Worm (Caenorhabditis elegans) whole organism, L3 larva: Measurements from ENCODE around the gene H35B03.2.
A peak's percentile ranks its signal among the peaks of the same experiment; 100 is the strongest.

Experiments
- R02D3.7 ChIP-seq: fragments of 150-350 bp; optimal IDR thresholded peaks from 2 replicates; lab custom pipeline; 2014; ENCODE audit warnings: missing biosample characterization, missing genetic modification characterization
- ZK546.5 ChIP-seq: sonication (generic microtip); optimal IDR thresholded peaks from 2 replicates; lab custom pipeline; 2017; ENCODE audit warnings: missing biosample characterization, missing genetic modification characterization
- aly-2 ChIP-seq: fragments of 150-350 bp; optimal IDR thresholded peaks from 2 replicates; lab custom pipeline; 2014; ENCODE audit warnings: missing biosample characterization, missing genetic modification characterization
- ama-1 ChIP-seq: fragments of 150-350 bp; optimal IDR thresholded peaks from 2 replicates; lab custom pipeline; 2018
- ceh-16 ChIP-seq: sonication (generic microtip); optimal IDR thresholded peaks from 2 replicates; lab custom pipeline; 2017; ENCODE audit warnings: missing biosample characterization, missing genetic modification characterization
- ceh-28 ChIP-seq: fragments of 150-350 bp; optimal IDR thresholded peaks from 2 replicates; lab custom pipeline; 2014; ENCODE audit warnings: missing biosample characterization, missing genetic modification reagents, missing genetic modification characterization
- ceh-82 ChIP-seq: fragments of 150-350 bp; optimal IDR thresholded peaks from 2 replicates; lab custom pipeline; 2014; ENCODE audit warnings: missing biosample characterization, missing genetic modification characterization
- ceh-9 ChIP-seq: sonication (generic microtip); optimal IDR thresholded peaks from 2 replicates; lab custom pipeline; 2018; ENCODE audit warnings: missing biosample characterization, missing genetic modification characterization
- daf-12 ChIP-seq: fragments of 150-350 bp; optimal IDR thresholded peaks from 2 replicates; lab custom pipeline; 2014; ENCODE audit warnings: missing biosample characterization, missing genetic modification reagents, missing genetic modification characterization
- egl-27 ChIP-seq: sonication (generic microtip); optimal IDR thresholded peaks from 4 replicates; lab custom pipeline; 2017; ENCODE audit warnings: missing biosample characterization, missing genetic modification reagents, missing genetic modification characterization
- egl-5 ChIP-seq: fragments of 150-350 bp; optimal IDR thresholded peaks from 2 replicates; lab custom pipeline; 2017; ENCODE audit warnings: missing biosample characterization, missing genetic modification reagents, missing genetic modification characterization, inconsistent platforms
- elt-1 ChIP-seq: fragments of 150-350 bp; optimal IDR thresholded peaks from 2 replicates; lab custom pipeline; 2014; ENCODE audit warnings: missing biosample characterization, missing genetic modification characterization
- elt-2 ChIP-seq: sonication (generic microtip); optimal IDR thresholded peaks from 2 replicates; lab custom pipeline; 2016; ENCODE audit warnings: missing genetic modification reagents, mild to moderate bottlenecking, missing genetic modification characterization, missing compliant biosample characterization
- elt-3 ChIP-seq, 3 experiments: fragments of 150-350 bp in 1 of 3; sonication (generic microtip) in 2 of 3; optimal IDR thresholded peaks; 2 replicates in 2 of 3; 4 replicates in 1 of 3; lab custom pipeline; 2014 to 2017; ENCODE audit warnings: missing biosample characterization in 3 of 3, missing genetic modification characterization in 3 of 3
- eor-1 ChIP-seq, 2 experiments: fragments of 150-350 bp; optimal IDR thresholded peaks; 2 replicates each; lab custom pipeline; 2014 to 2018; ENCODE audit warnings: missing biosample characterization in 2 of 2, missing genetic modification characterization in 2 of 2
- fkh-10 ChIP-seq: sonication (generic microtip); optimal IDR thresholded peaks from 2 replicates; lab custom pipeline; 2017; ENCODE audit warnings: missing biosample characterization, missing genetic modification reagents, missing genetic modification characterization
- fkh-2 ChIP-seq: fragments of 150-350 bp; optimal IDR thresholded peaks from 2 replicates; lab custom pipeline; 2014; ENCODE audit warnings: missing biosample characterization, missing genetic modification reagents, missing genetic modification characterization
- fos-1 ChIP-seq: fragments of 150-350 bp; optimal IDR thresholded peaks from 2 replicates; lab custom pipeline; 2014; ENCODE audit warnings: missing biosample characterization, missing genetic modification characterization
- hmg-11 ChIP-seq: sonication (generic microtip); optimal IDR thresholded peaks from 2 replicates; lab custom pipeline; 2016; ENCODE audit warnings: missing genetic modification characterization, missing compliant biosample characterization
- jun-1 ChIP-seq: fragments of 150-350 bp; optimal IDR thresholded peaks from 2 replicates; lab custom pipeline; 2014; ENCODE audit warnings: missing biosample characterization, missing genetic modification reagents, missing genetic modification characterization
- lin-15B ChIP-seq: fragments of 150-350 bp; optimal IDR thresholded peaks from 2 replicates; lab custom pipeline; 2014; ENCODE audit warnings: missing biosample characterization, missing genetic modification characterization
- lin-39 ChIP-seq: fragments of 150-350 bp; optimal IDR thresholded peaks from 2 replicates; lab custom pipeline; 2018; ENCODE audit warnings: missing biosample characterization, missing genetic modification reagents, missing genetic modification characterization
- lsy-12 ChIP-seq: sonication (generic microtip); optimal IDR thresholded peaks from 2 replicates; lab custom pipeline; 2016; ENCODE audit warnings: mild to moderate bottlenecking, missing genetic modification characterization, missing compliant biosample characterization
- mdl-1 ChIP-seq: fragments of 150-350 bp; optimal IDR thresholded peaks from 2 replicates; lab custom pipeline; 2014; ENCODE audit warnings: missing biosample characterization, missing genetic modification characterization
- mml-1 ChIP-seq: fragments of 150-350 bp; sonication (generic microtip); optimal IDR thresholded peaks from 3 replicates; lab custom pipeline; 2014; ENCODE audit warnings: missing biosample characterization, missing genetic modification characterization
- nfya-1 ChIP-seq: sonication (generic microtip); optimal IDR thresholded peaks from 2 replicates; lab custom pipeline; 2017; ENCODE audit warnings: missing genetic modification characterization, mild to moderate bottlenecking, missing compliant biosample characterization, antibody characterized with exemption, moderate library complexity; ENCODE audit not compliant: insufficient read depth
- nhr-11 ChIP-seq: fragments of 150-350 bp; optimal IDR thresholded peaks from 2 replicates; lab custom pipeline; 2014; ENCODE audit warnings: missing biosample characterization, missing genetic modification characterization
- nhr-12 ChIP-seq: fragments of 150-350 bp; optimal IDR thresholded peaks from 2 replicates; lab custom pipeline; 2014; ENCODE audit warnings: missing biosample characterization, missing genetic modification characterization
- nhr-23 ChIP-seq: fragments of 150-350 bp; optimal IDR thresholded peaks from 2 replicates; lab custom pipeline; 2014; ENCODE audit warnings: missing biosample characterization, missing genetic modification reagents, missing genetic modification characterization
- nhr-237 ChIP-seq: fragments of 150-350 bp; optimal IDR thresholded peaks from 2 replicates; lab custom pipeline; 2014; ENCODE audit warnings: missing biosample characterization, missing genetic modification characterization
- nhr-25 ChIP-seq: sonication (generic microtip); optimal IDR thresholded peaks from 2 replicates; lab custom pipeline; 2017; ENCODE audit warnings: missing biosample characterization, missing genetic modification characterization
- nhr-28 ChIP-seq: fragments of 150-350 bp; optimal IDR thresholded peaks from 2 replicates; lab custom pipeline; 2014; ENCODE audit warnings: missing biosample characterization, missing genetic modification characterization
- nhr-43 ChIP-seq: sonication (generic microtip); optimal IDR thresholded peaks from 2 replicates; lab custom pipeline; 2016; ENCODE audit warnings: mild to moderate bottlenecking, missing genetic modification characterization, missing compliant biosample characterization; ENCODE audit not compliant: poor library complexity, severe bottlenecking
- nhr-67 ChIP-seq: fragments of 150-350 bp; optimal IDR thresholded peaks from 2 replicates; lab custom pipeline; 2014; ENCODE audit warnings: missing biosample characterization, missing genetic modification characterization
- nhr-76 ChIP-seq: fragments of 150-350 bp; sonication (generic microtip); optimal IDR thresholded peaks from 5 replicates; lab custom pipeline; 2014; ENCODE audit warnings: missing biosample characterization, missing genetic modification characterization
- nhr-77 ChIP-seq: fragments of 150-350 bp; optimal IDR thresholded peaks from 2 replicates; lab custom pipeline; 2014; ENCODE audit warnings: missing biosample characterization, missing genetic modification characterization
- pha-4 ChIP-seq: fragments of 150-350 bp; optimal IDR thresholded peaks from 2 replicates; lab custom pipeline; 2014; ENCODE audit warnings: missing biosample characterization, missing genetic modification reagents, missing genetic modification characterization
- pqm-1 ChIP-seq: fragments of 150-350 bp; optimal IDR thresholded peaks from 2 replicates; lab custom pipeline; 2017; ENCODE audit warnings: missing biosample characterization, missing genetic modification characterization, inconsistent platforms
- sea-2 ChIP-seq: fragments of 150-350 bp; sonication (generic microtip); optimal IDR thresholded peaks from 4 replicates; lab custom pipeline; 2014; ENCODE audit warnings: missing biosample characterization, missing genetic modification reagents, missing genetic modification characterization
- skn-1 ChIP-seq: fragments of 150-350 bp; optimal IDR thresholded peaks from 2 replicates; lab custom pipeline; 2014; ENCODE audit warnings: missing biosample characterization, missing genetic modification characterization
- snpc-4 ChIP-seq: fragments of 150-350 bp; optimal IDR thresholded peaks from 2 replicates; lab custom pipeline; 2014; ENCODE audit warnings: missing biosample characterization, missing genetic modification characterization
- tbx-2 ChIP-seq: sonication (generic microtip); optimal IDR thresholded peaks from 2 replicates; lab custom pipeline; 2016; ENCODE audit warnings: mild to moderate bottlenecking, missing genetic modification characterization, missing compliant biosample characterization
- unc-39 ChIP-seq: sonication (generic microtip); optimal IDR thresholded peaks from 4 replicates; lab custom pipeline; 2017; ENCODE audit warnings: missing biosample characterization, missing genetic modification characterization
- unc-62 ChIP-seq: fragments of 150-350 bp; sonication (generic microtip); optimal IDR thresholded peaks from 4 replicates; lab custom pipeline; 2014; ENCODE audit warnings: missing biosample characterization, missing genetic modification reagents, missing genetic modification characterization
- zag-1 ChIP-seq: fragments of 150-350 bp; optimal IDR thresholded peaks from 2 replicates; lab custom pipeline; 2014; ENCODE audit warnings: missing biosample characterization, missing genetic modification characterization
- ztf-11 ChIP-seq: fragments of 150-350 bp; optimal IDR thresholded peaks from 2 replicates; lab custom pipeline; 2014; ENCODE audit warnings: missing biosample characterization, missing genetic modification characterization
- ztf-4 ChIP-seq: fragments of 150-350 bp; optimal IDR thresholded peaks from 2 replicates; lab custom pipeline; 2014; ENCODE audit warnings: missing biosample characterization, missing genetic modification characterization

The H35B03.2 gene

DNA sequence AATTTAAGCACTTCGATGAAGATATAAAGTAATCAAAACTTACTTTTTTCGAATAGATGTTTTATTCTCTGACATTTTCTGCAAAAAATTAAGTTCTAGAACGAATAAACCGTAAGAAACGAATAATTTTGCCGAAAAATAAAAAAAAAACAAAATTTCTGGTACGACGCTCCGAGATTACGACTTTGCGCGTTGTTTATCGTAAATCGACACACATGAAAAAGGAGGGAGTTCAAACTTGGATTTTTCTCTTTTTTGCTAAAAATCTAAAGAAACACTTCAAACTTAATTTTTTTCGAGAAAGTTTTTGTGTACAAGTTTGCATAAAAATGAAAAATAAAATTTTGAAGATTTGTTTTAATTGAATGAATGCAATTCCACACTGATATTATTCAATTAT, at the start of gene H35B03.2:
Gene H35B03.2, minus strand, starts transcription at position 78 of the 400 bp plus-strand sequence.
- TF ChIP-seq hmg-11 (tag; lab: Kevin White, UChicago) (peak; percentile 23), nhr-28 (tag; lab: Kevin White, UChicago) (no peak), fkh-2 (no peak), unc-62 (GFP tag; lab: Kevin White, UChicago) (no peak), zag-1 (tag; lab: Kevin White, UChicago) (no peak), unc-39 (tag; lab: Kevin White, UChicago) (no peak), daf-12 (tag; lab: Kevin White, UChicago) (no peak), nfya-1 (peak; percentile 83), eor-1 (tag; optimal IDR thresholded peaks at IDR 0.05; lab: Kevin White, UChicago) (no peak), mdl-1 (tag; lab: Kevin White, UChicago) (no peak), ztf-11 (tag; lab: Kevin White, UChicago) (no peak), elt-3 (tag; optimal IDR thresholded peaks at IDR 0.05; lab: Kevin White, UChicago) (no peak), egl-5 (tag; lab: Kevin White, UChicago) (no peak), ceh-9 (no peak), nhr-237 (no peak), elt-2 (tag; lab: Kevin White, UChicago) (peak; percentile 3), jun-1 (tag; lab: Kevin White, UChicago) (peak; percentile 18), ceh-28 (tag; lab: Kevin White, UChicago) (peak; percentile 2), lin-15B (tag; lab: Kevin White, UChicago) (peak; percentile 86), snpc-4 (tag; lab: Kevin White, UChicago) (peak; percentile 58), lsy-12 (no peak), fkh-10 (peak; percentile 22), lin-39 (no peak), elt-1 (tag; lab: Kevin White, UChicago) (no peak), fos-1 (no peak), mml-1 (tag; lab: Kevin White, UChicago) (no peak), ceh-82 (tag; lab: Kevin White, UChicago) (no peak), ZK546.5 (tag; lab: Kevin White, UChicago) (no peak), nhr-12 (tag; lab: Kevin White, UChicago) (no peak), ama-1 (lab: Kevin White, UChicago) (no peak), sea-2 (no peak), skn-1 (tag; lab: Kevin White, UChicago) (peak; percentile 71), egl-27 (tag; lab: Kevin White, UChicago) (no peak), R02D3.7 (tag; lab: Kevin White, UChicago) (peak; percentile 98), ztf-4 (tag; lab: Kevin White, UChicago) (no peak), nhr-77 (no peak), ceh-16 (no peak), pha-4 (peak; percentile 80), nhr-23 (tag; lab: Kevin White, UChicago) (no peak), nhr-76 (tag; lab: Kevin White, UChicago) (no peak), aly-2 (tag; lab: Kevin White, UChicago) (no peak), pqm-1 (tag; lab: Kevin White, UChicago) (no peak), nhr-11 (no peak), nhr-25 (tag; lab: Kevin White, UChicago) (peak; percentile 18), nhr-67 (no peak), tbx-2 (tag; lab: Kevin White, UChicago) (no peak), nhr-43 (tag; lab: Kevin White, UChicago) (no peak)
